Worm (Caenorhabditis elegans): Measurements from ENCODE around the gene F40G9.19.

DNA sequence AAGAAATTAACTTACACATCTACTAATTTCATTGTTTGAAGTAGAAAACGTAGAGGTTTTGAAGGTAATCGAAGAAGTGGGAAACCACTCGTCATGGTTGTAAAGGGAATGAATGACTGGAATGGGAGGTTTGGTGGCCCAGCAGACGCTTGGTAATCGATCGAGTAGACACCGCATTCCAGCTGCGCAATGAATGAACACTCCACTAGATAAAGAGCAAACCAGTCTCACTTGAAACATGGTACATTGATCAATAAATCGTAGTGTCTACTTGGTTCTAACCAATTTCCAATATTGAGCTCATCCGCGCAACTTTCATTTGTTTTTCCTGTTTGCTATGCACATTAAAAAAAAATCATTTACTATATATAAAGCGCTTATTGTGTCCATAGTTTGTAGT lies 27.2 kb upstream of the F40G9.19 start, which contains the start of gene fbxb-84:
- TF ChIP-seq elt-4 (tag; optimal IDR thresholded peaks at IDR 0.05) (no peak), dmd-4 (tag; optimal IDR thresholded peaks at IDR 0.05; ENCODE audit: borderline replicate concordance) (no peak), sox-4 (tag; optimal IDR thresholded peaks at IDR 0.05) (no peak), ama-1 (optimal IDR thresholded peaks at IDR 0.05) (no peak), ceh-2 (tag; optimal IDR thresholded peaks at IDR 0.05) (no peak), ceh-18 (tag; optimal IDR thresholded peaks at IDR 0.05) (no peak), dve-1 (tag; optimal IDR thresholded peaks at IDR 0.05) (no peak), unc-86 (tag; optimal IDR thresholded peaks at IDR 0.05) (no peak)
